Worm (Caenorhabditis elegans) whole organism, L2 larva: Measurements from ENCODE around the gene Y105C5A.9.
"Not testable (repeated sequence)": the region's sequence is repeated elsewhere in the genome, so short reads cannot be mapped to it uniquely, and the experiment has no call there.

Experiments used
- lin-39 ChIP-seq: fragments of 150-350 bp; optimal IDR thresholded peaks from 2 replicates; lab custom pipeline; 2014; ENCODE audit warnings: missing biosample characterization, missing genetic modification reagents, missing genetic modification characterization
- peb-1 ChIP-seq: fragments of 150-350 bp; optimal IDR thresholded peaks from 2 replicates; lab custom pipeline; 2014; ENCODE audit warnings: missing biosample characterization, missing genetic modification characterization
- unc-62 ChIP-seq: fragments of 150-350 bp; optimal IDR thresholded peaks from 2 replicates; lab custom pipeline; 2014; ENCODE audit warnings: missing biosample characterization, missing genetic modification reagents, missing genetic modification characterization

Gene Y105C5A.9

DNA sequence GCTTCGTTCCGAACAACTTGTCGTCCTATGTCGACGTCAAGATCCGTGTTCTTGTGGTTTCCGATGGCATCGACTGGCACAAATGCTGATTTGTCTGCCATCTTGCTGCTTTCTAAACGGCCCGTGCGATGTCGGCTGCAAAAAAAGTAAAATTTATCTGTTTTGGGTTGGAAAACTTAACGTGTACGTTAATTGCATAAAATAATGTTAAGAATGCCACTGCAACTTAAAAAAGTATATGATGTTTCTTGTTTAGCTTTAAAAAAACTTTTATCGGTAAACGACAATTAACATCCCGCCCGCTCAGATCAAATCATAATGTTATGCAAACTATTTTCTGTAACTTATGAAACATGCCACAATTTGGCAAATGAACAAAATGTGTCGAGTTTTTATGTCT is 50.1 kb downstream of the Y105C5A.9 start, which contains the start of gene Y105C5A.26:
Gene Y105C5A.26 (minus strand): TSS at position 101 of the 400 bp plus-strand sequence.
- not testable (repeated sequence) for TF ChIP-seq lin-39 (tag; lab: Kevin White, UChicago); peb-1; unc-62 (GFP tag; lab: Kevin White, UChicago)
- TF ChIP-seq, all 48 proteins: peak for 0; not testable (repeated sequence) for 48
